Fruit fly (Drosophila melanogaster): ENCODE data around the gene boi.

Gene boi

dm6 chrX:2518361-2518760 lies 48.5 kb upstream of the boi start (continued):
- TF ChIP-seq Abd-B (GFP tag; optimal IDR thresholded peaks at IDR 0.05) = no peak
- no peak for TF ChIP-seq CG7786 (GFP tag; optimal IDR thresholded peaks at IDR 0.05)
- peak; percentile 18 for TF ChIP-seq CG12391 (tag; optimal IDR thresholded peaks at IDR 0.05)
- TF ChIP-seq cg (GFP tag; optimal IDR thresholded peaks at IDR 0.05) = no peak
- no peak for TF ChIP-seq Asciz (GFP tag; optimal IDR thresholded peaks at IDR 0.05)
- no peak for TF ChIP-seq CG31388 (GFP tag; optimal IDR thresholded peaks at IDR 0.05)
- TF ChIP-seq Dll (GFP tag; IDR thresholded peaks at IDR 0.05; ENCODE audit: partially characterized antibody) = no peak
- TF ChIP-seq chm (GFP tag; IDR thresholded peaks at IDR 0.05) = no peak
- TF ChIP-seq Hand (GFP tag; optimal IDR thresholded peaks at IDR 0.05) = no peak
- no peak for TF ChIP-seq CG18599 (GFP tag; optimal IDR thresholded peaks at IDR 0.05)
- peak; percentile 20; the same call in 1 of the 2 replicates for TF ChIP-seq Ptx1 (GFP tag; IDR thresholded peaks at IDR 0.05)
- TF ChIP-seq Usf (GFP tag; optimal IDR thresholded peaks at IDR 0.05) = no peak
- TF ChIP-seq CG4617 (GFP tag; optimal IDR thresholded peaks at IDR 0.05; ENCODE audit: borderline replicate concordance) = no peak
- TF ChIP-seq oc (tag; optimal IDR thresholded peaks at IDR 0.05) = no peak
- no peak for TF ChIP-seq zfh2 (GFP tag; optimal IDR thresholded peaks at IDR 0.05)
- TF ChIP-seq CG11085 (GFP tag; IDR thresholded peaks at IDR 0.05) = no peak
- TF ChIP-seq zfh1 (GFP tag; IDR thresholded peaks at IDR 0.05) = 0 out of 3 replicates have a peak, but pooled peaks have one; percentile 38
- TF ChIP-seq CG4424 (GFP tag; optimal IDR thresholded peaks at IDR 0.05) = no peak
- TF ChIP-seq CG6854 (GFP tag; optimal IDR thresholded peaks at IDR 0.05) = no peak
- no peak for TF ChIP-seq CG14050 (GFP tag; IDR thresholded peaks at IDR 0.05)
- no peak for TF ChIP-seq wdn (GFP tag; IDR thresholded peaks at IDR 0.05)
- TF ChIP-seq eve (GFP tag; optimal IDR thresholded peaks at IDR 0.05) = peak in 1 of 2 experiments; percentile 39
- no peak for TF ChIP-seq Opbp (GFP tag; IDR thresholded peaks at IDR 0.05; ENCODE audit: partially characterized antibody)
- TF ChIP-seq CG17802 (tag; optimal IDR thresholded peaks at IDR 0.05) = no peak
- no peak for TF ChIP-seq nau (GFP tag; optimal IDR thresholded peaks at IDR 0.05)
- TF ChIP-seq CG7745 (tag; optimal IDR thresholded peaks at IDR 0.05) = no peak
- no peak for TF ChIP-seq Awh (GFP tag; IDR thresholded peaks at IDR 0.05)
- no peak for TF ChIP-seq tio (GFP tag; optimal IDR thresholded peaks at IDR 0.05)
- no peak for TF ChIP-seq CG17186 (GFP tag; optimal IDR thresholded peaks at IDR 0.05)
- TF ChIP-seq CG31365 (tag; optimal IDR thresholded peaks at IDR 0.05) = no peak
- no peak for TF ChIP-seq nom (GFP tag; optimal IDR thresholded peaks at IDR 0.05)
- TF ChIP-seq CG12104 (GFP tag; optimal IDR thresholded peaks at IDR 0.05) = no peak
- TF ChIP-seq Tbp (GFP tag; optimal IDR thresholded peaks at IDR 0.05) = no peak
- no peak for TF ChIP-seq CG8290 (GFP tag; optimal IDR thresholded peaks at IDR 0.05)
- no peak for TF ChIP-seq CG8290 (tag; optimal IDR thresholded peaks at IDR 0.05)
- TF ChIP-seq tx (GFP tag; optimal IDR thresholded peaks at IDR 0.05) = no peak
- TF ChIP-seq pita (GFP tag; optimal IDR thresholded peaks at IDR 0.05) = no peak
- peak; percentile 36 for TF ChIP-seq Sox102F (GFP tag; optimal IDR thresholded peaks at IDR 0.05)
- TF ChIP-seq CG13123 (GFP tag; optimal IDR thresholded peaks at IDR 0.05) = no peak
- TF ChIP-seq dati (GFP tag; IDR thresholded peaks at IDR 0.05) = no peak
- no peak for TF ChIP-seq zen (tag; optimal IDR thresholded peaks at IDR 0.05)
- TF ChIP-seq slp2 (GFP tag; optimal IDR thresholded peaks at IDR 0.05) = no peak
- TF ChIP-seq lbe (GFP tag; optimal IDR thresholded peaks at IDR 0.05) = peak; percentile 10
- TF ChIP-seq CG8089 (GFP tag; optimal IDR thresholded peaks at IDR 0.05) = no peak
- TF ChIP-seq inv (GFP tag; IDR thresholded peaks at IDR 0.05; ENCODE audit: partially characterized antibody) = no peak
- TF ChIP-seq CG34376 (GFP tag; optimal IDR thresholded peaks at IDR 0.05) = no peak
- no peak for TF ChIP-seq ftz-f1 (GFP tag; optimal IDR thresholded peaks at IDR 0.05)
- TF ChIP-seq CG10147 (GFP tag; optimal IDR thresholded peaks at IDR 0.05) = no peak
- no peak for TF ChIP-seq Gug (GFP tag; IDR thresholded peaks at IDR 0.05)
- peak; percentile 45 for TF ChIP-seq Drgx (GFP tag; IDR thresholded peaks at IDR 0.05)
- peak; percentile 40 for TF ChIP-seq gem (tag; optimal IDR thresholded peaks at IDR 0.05)
- peak; percentile 18 for TF ChIP-seq CG30403 (GFP tag; optimal IDR thresholded peaks at IDR 0.05)

Data from whole organism, embryonic.